Fruit fly (Drosophila melanogaster) S2 (cell line): ENCODE data around the gene Jhbp5.

Experiments
- CG8478 ChIP-seq: fragments of >200 bp; optimal IDR thresholded peaks from 2 replicates; lab custom pipeline; 2018
- CTCF ChIP-seq, 2 experiments: fragments of >200 bp; optimal IDR thresholded peaks; 2 replicates each; lab custom pipeline; 2018

The Jhbp5 gene

DNA sequence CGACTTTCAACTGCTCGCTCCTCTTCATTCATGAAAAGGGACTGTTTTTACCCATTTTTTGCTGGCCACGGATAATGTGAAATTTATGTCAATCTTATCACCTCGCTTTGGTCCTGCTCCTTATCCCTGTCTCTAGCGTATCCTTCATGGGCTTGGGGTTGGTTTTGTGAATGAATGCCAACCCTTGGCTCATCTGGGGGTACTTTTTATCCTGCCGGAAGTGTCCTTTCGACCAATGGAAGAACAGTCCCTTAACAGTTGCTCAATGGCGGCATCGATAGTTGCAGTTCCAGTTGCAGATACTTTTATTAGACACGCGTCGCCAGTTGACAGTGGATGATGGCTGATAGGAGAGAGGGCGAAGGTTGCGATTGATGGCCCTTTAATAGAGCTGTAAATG lies 32.4 kb downstream of the Jhbp5 start:
- TF ChIP-seq CTCF (optimal IDR thresholded peaks at IDR 0.05; lab: Kevin White, UChicago) (no peak), CG8478 (lab: Kevin White, UChicago) (no peak)

DNA sequence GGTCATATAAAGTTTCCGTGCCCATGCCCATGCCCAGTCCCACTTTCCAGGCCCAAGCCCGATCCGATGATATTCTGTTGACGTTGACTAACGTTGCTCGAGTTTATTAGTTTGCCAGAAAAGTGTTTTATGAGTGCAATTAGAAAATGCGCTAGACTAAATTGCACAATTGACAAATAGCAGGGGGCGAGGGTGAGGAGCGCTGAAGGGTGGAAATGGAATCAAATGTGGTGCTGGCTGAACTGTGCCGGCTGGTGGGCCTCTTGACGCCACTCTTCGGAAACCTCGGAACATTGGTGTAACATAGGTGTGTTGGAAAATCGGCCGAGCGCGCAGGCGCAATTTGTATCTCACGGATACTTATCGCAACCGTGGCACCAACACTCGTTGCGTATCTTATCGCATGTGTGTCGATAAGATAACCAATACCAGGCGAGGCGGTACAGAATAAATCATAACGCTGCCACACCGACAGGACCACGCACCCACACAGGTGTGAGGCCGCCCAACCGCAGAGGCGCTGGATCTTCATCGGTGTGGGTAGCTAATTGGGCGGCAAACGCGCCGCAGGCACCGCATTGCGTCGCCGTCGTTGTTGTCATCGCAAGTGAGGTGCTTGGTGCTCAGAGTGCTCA lies 34.1 kb downstream of the Jhbp5 start:
- TF ChIP-seq CG8478 (lab: Kevin White, UChicago), result no peak
- no peak for TF ChIP-seq CTCF (optimal IDR thresholded peaks at IDR 0.05; lab: Kevin White, UChicago)

DNA sequence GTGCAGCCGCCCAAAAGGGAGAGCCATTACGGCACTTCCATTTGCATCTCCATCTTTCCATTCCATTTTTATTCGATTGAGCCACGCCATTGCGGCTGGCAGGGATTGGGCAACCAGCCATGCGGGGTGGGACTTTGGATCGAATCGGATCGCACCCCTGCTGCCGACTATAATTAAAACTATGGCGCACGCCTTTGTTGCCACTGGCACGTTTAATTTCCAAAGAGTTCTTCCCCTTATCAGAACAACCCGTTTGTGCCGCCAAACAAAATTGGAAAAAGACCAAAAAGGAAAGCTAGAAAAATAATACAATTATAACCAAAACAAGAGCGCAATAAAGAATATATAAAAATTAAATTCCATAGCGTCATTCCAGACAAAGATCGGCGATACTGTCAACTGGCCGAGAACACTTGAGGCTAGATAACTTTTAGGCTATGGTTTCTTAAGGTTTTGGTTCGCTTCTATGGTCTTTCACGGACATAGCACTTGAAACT lies 35.9 kb downstream of the Jhbp5 start:
- TF ChIP-seq CTCF (optimal IDR thresholded peaks at IDR 0.05; lab: Kevin White, UChicago) (no peak), CG8478 (lab: Kevin White, UChicago) (no peak)

DNA sequence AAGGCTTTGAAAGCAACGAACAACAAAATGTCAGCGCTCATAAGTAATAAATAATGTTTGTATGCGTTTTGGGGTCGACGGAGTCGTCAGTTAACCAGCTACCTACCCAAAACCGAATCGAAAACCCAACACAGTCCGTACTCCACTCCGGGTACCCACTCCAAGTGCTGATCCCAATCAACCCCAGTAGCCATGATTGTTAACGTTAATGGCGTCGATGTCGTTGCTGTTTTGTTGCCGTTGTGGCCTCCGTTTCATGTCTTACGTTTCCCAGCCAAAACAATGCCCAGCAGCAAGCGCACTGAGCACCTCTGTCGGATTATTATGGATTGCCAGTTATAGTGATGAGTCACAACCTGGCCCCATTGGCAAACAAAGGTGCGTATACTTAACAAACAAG lies 36.9 kb downstream of the Jhbp5 start, which contains the start of gene GATAe:
Gene GATAe, plus strand, starts transcription at position 76 of the 400 bp plus-strand sequence.
- no peak for TF ChIP-seq CG8478 (lab: Kevin White, UChicago)
- no peak for TF ChIP-seq CTCF (optimal IDR thresholded peaks at IDR 0.05; lab: Kevin White, UChicago)

DNA sequence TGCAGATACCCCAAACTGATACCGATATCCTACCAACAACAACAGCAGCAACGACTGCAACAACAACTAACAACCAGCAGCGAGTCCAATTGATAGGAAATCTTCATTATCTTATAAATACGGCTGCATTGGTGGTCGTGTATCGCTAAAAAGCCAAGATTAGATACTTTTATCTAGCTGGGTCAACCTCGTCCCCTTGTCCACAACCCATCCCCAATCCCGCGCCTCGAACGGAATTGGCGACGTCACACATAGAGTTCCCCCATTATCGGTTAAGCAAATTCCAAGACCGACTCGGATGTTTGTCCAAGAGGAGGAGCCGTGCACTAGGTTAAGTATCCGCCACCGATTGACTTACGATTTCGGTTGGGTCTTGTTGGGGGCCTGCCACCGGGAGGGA lies 37.6 kb downstream of the Jhbp5 start:
- no peak for TF ChIP-seq CG8478 (lab: Kevin White, UChicago)
- TF ChIP-seq CTCF (optimal IDR thresholded peaks at IDR 0.05; lab: Kevin White, UChicago), result no peak

DNA sequence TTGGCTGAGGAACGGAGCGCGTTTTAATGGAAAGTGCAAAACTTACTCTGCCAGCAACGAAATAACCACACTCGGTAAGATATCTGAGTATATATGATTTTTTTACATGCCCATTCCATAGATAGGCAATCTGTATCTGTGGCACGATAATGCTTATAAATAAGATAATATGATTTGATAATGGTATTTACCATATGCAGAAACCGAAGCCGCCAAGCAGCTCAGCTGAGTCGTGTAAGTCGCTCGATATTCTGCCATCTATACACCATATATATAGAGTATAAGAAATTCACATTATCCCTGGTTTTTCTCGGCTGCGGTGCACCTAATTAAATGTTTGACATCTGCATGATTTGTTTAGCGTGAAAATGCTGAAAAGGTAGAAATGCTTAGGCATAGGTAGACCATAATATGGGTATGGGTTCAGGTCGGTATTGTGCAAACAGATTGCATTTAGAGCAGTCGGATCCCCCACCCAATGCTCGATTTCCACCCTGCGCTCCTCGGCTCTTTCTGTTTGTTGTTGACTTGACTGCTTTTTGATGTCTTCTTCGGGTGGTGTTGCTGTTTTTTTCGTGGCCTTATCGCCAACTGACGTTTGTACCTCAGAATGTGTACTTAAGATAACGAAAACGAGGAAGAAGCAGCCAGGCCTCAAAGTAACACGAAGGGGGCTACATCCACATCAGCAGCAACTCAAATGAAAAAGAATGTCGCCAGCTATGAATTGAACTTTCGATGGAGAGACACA lies 38.9 kb downstream of the Jhbp5 start:
- TF ChIP-seq CG8478 (lab: Kevin White, UChicago), result no peak

DNA sequence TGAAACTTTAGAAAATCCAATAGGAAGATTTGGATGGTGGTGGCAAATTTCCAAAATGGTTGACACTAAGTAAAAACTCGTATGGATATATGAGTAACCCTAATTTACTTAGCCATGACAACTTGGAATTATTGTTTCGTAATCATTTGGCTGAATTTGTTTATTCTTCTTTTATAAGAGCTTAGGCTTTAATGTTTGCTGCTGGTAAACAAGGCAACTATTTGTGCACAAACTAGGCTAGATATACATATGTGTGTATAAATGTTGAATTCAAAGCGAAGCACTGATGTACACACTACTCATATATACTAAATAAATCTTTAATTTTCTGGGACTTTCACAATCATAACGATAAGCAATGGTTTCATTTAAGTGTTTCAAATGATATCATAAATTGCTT lies 40.0 kb downstream of the Jhbp5 start:
- TF ChIP-seq CG8478 (lab: Kevin White, UChicago) (no peak), CTCF (optimal IDR thresholded peaks at IDR 0.05; lab: Kevin White, UChicago) (no peak)

DNA sequence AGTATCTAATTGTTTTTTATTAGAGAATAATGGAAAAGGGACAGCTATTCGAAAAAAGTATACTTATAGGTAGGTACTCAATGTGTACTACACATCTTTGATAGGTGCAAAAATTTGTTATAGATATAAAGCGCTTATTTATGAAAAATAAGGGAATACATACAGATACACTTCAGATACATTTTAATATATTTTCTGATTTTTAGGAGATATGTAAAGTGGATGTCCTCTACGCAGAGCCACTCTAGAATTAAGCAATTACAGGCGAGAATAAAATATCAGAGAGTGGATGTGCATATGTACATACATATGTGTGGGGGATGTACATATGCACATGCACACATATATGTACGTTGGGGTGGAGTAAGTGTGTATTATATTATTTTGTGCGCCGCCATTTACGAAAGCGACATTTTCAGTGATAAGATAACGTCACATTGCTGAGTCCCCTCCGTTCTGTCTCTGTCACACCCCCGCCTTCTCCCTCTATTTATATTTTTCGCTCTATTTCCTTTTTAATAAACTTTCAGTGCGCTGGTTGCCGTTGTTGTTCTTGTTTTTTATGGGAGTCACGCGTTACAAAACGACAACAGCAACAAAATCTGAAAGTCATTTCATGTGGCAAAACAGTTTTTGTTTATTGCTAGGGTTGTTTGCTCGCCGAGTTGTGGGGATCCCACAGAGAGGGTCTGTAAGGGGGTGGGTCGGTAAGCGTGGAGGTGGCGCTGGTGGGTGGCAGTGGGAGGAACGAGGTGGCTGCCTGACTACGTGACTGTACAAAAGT lies 41.0 kb downstream of the Jhbp5 start:
- TF ChIP-seq CTCF (optimal IDR thresholded peaks at IDR 0.05; lab: Kevin White, UChicago), result no peak
- peak; percentile 61 for TF ChIP-seq CG8478 (lab: Kevin White, UChicago)

DNA sequence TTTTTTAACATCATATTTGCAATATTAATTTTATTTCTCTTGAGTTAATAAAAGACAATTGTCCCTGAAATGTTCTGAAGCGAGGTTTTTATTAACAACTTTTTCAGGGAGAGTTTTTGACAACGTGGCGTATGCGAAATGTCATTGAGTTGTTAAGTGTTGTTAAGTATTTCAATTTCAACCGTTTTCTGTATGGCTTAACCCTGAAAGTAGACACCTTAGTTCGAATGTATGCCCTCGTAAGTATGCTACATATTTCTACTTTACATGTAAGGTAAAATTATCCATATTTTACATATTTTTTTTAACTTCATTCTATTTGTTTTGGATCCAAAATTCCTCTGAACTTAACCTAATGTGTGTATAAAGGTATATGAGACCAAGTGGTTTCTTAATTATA lies 41.9 kb downstream of the Jhbp5 start:
- TF ChIP-seq CG8478 (lab: Kevin White, UChicago), result no peak
- peak; percentile 15 to 53 for TF ChIP-seq CTCF (optimal IDR thresholded peaks at IDR 0.05; lab: Kevin White, UChicago)

DNA sequence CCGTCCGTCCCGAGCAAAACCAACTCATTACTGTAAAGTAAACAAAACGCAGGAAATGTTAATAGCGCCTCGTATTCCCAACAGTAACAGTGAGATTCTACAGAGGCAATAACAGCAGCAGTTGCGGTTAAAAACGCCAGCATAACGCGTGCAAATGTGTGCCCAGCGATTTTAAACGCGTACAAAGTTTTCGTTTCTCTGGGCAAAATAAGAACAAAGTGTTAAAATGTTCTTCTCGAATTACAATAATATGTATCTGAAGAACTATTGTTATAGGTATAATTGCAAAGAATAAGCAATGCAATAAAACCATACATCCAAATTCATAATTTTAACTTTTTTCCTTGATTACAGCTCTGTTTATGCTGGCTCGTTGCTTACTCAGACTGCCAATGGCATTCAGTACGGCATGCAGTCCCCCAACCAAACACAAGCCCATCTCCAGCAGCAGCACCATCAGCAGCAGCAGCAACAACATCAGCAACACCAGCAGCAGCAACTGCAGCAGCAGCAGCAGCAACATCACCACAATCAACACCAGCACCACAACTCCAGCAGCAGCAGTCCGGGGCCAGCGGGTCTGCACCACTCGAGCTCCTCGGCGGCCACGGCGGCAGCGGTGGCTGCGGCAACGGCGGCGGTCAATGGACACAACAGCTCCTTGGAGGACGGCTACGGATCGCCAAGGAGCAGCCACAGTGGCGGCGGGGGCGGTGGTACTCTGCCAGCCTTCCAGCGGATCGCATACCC lies 46.8 kb downstream of the Jhbp5 start:
- TF ChIP-seq CG8478 (lab: Kevin White, UChicago) (no peak), CTCF (optimal IDR thresholded peaks at IDR 0.05; lab: Kevin White, UChicago) (no peak)
